Worm (Caenorhabditis elegans) whole organism, L1 larva: ENCODE data around the gene nhr-68.

Experiments used
- C16A3.4 ChIP-seq: fragments of 150-350 bp; optimal IDR thresholded peaks from 2 replicates; lab custom pipeline; 2014; ENCODE audit warnings: missing biosample characterization, missing genetic modification characterization
- C34B4.2 ChIP-seq: sonication (generic microtip); optimal IDR thresholded peaks from 2 replicates; lab custom pipeline; 2017; ENCODE audit warnings: mild to moderate bottlenecking, missing genetic modification characterization, missing compliant biosample characterization
- F16B12.6 ChIP-seq: fragments of 150-350 bp; optimal IDR thresholded peaks from 2 replicates; lab custom pipeline; 2014; ENCODE audit warnings: missing biosample characterization, missing genetic modification characterization
- alr-1 ChIP-seq: fragments of 200-800 bp; sonication (Bioruptor generic); optimal IDR thresholded peaks from 2 replicates; lab custom pipeline; 2018; ENCODE audit warnings: borderline replicate concordance, mild to moderate bottlenecking, missing genetic modification characterization, missing compliant biosample characterization
- ama-1 ChIP-seq: fragments of 150-350 bp; optimal IDR thresholded peaks from 2 replicates; lab custom pipeline; 2014
- blmp-1 ChIP-seq: fragments of 150-350 bp; optimal IDR thresholded peaks from 2 replicates; lab custom pipeline; 2014; ENCODE audit warnings: missing biosample characterization, missing genetic modification characterization
- ceh-63 ChIP-seq: fragments of 200-800 bp; sonication (Bioruptor generic); optimal IDR thresholded peaks from 2 replicates; lab custom pipeline; 2018; ENCODE audit warnings: mild to moderate bottlenecking, missing genetic modification characterization, missing compliant biosample characterization
- ceh-88 ChIP-seq: fragments of 200-800 bp; sonication (Bioruptor generic); IDR thresholded peaks from 2 replicates; pipeline ENCODE4 v1.3.6; 2022; ENCODE audit warnings: missing genetic modification characterization, missing compliant biosample characterization
- ceh-90 ChIP-seq: sonication (generic microtip); optimal IDR thresholded peaks from 2 replicates; lab custom pipeline; 2016; ENCODE audit warnings: missing genetic modification characterization, missing compliant biosample characterization
- dpl-1 ChIP-seq, 3 experiments: fragments of 150-350 bp in 2 of 3; sonication (generic microtip) in 1 of 3; optimal IDR thresholded peaks; 2 replicates each; lab custom pipeline; 2014 to 2017; ENCODE audit warnings: missing biosample characterization in 3 of 3, missing genetic modification characterization in 3 of 3, missing genetic modification reagents in 3 of 3
- efl-1 ChIP-seq, 4 experiments: fragments of 150-350 bp; optimal IDR thresholded peaks in 3 of 4; peaks in 1 of 4; 1 replicate in 1 of 4; 2 replicates in 3 of 4; lab custom pipeline; 2014; ENCODE audit warnings: missing biosample characterization in 2 of 4, missing genetic modification characterization in 2 of 4, missing genetic modification reagents in 2 of 4
- efl-3 ChIP-seq: fragments of 200-800 bp; sonication (Bioruptor generic); optimal IDR thresholded peaks from 2 replicates; lab custom pipeline; 2018; ENCODE audit warnings: mild to moderate bottlenecking, missing genetic modification characterization, missing compliant biosample characterization
- elt-3 ChIP-seq, 6 experiments: fragments of 150-350 bp in 1 of 6; sonication (generic microtip); optimal IDR thresholded peaks; 2 replicates each; lab custom pipeline; 2017 to 2018; ENCODE audit warnings: missing biosample characterization in 6 of 6, missing genetic modification characterization in 6 of 6, inconsistent platforms in 1 of 6
- fkh-10 ChIP-seq: sonication (generic microtip); optimal IDR thresholded peaks from 2 replicates; lab custom pipeline; 2017; ENCODE audit warnings: missing biosample characterization, missing genetic modification reagents, missing genetic modification characterization
- fkh-8 ChIP-seq: sonication (generic microtip); optimal IDR thresholded peaks from 2 replicates; lab custom pipeline; 2016; ENCODE audit warnings: mild to moderate bottlenecking, missing genetic modification characterization, missing compliant biosample characterization
- hlh-4 ChIP-seq: sonication (generic microtip); optimal IDR thresholded peaks from 2 replicates; lab custom pipeline; 2016; ENCODE audit warnings: mild to moderate bottlenecking, missing genetic modification characterization, missing compliant biosample characterization
- isw-1 ChIP-seq: fragments of 200-800 bp; sonication (Bioruptor generic); IDR thresholded peaks from 2 replicates; pipeline ENCODE4 v1.3.6; 2022; ENCODE audit warnings: missing genetic modification characterization, missing compliant biosample characterization
- jun-1 ChIP-seq: fragments of 150-350 bp; optimal IDR thresholded peaks from 2 replicates; lab custom pipeline; 2014; ENCODE audit warnings: missing biosample characterization, missing genetic modification reagents, missing genetic modification characterization
- lin-13 ChIP-seq: fragments of 150-350 bp; optimal IDR thresholded peaks from 2 replicates; lab custom pipeline; 2014; ENCODE audit warnings: missing biosample characterization, missing genetic modification reagents, missing genetic modification characterization
- lin-14 ChIP-seq: fragments of 200-800 bp; sonication (Bioruptor generic); optimal IDR thresholded peaks from 2 replicates; lab custom pipeline; 2018; ENCODE audit warnings: mild to moderate bottlenecking, missing genetic modification characterization, moderate library complexity, missing compliant biosample characterization
- lir-3 ChIP-seq: sonication (generic microtip); optimal IDR thresholded peaks from 2 replicates; lab custom pipeline; 2016; ENCODE audit warnings: mild to moderate bottlenecking, missing genetic modification characterization, moderate library complexity, missing compliant biosample characterization; ENCODE audit not compliant: poor library complexity
- mdl-1 ChIP-seq, 2 experiments: fragments of 150-350 bp; optimal IDR thresholded peaks; 2 replicates each; lab custom pipeline; 2014 to 2017; ENCODE audit warnings: missing biosample characterization in 2 of 2, missing genetic modification characterization in 2 of 2, inconsistent platforms in 1 of 2
- mep-1 ChIP-seq: fragments of 150-350 bp; optimal IDR thresholded peaks from 2 replicates; lab custom pipeline; 2014; ENCODE audit warnings: missing biosample characterization, missing genetic modification characterization
- nhr-11 ChIP-seq: fragments of 150-350 bp; optimal IDR thresholded peaks from 2 replicates; lab custom pipeline; 2014; ENCODE audit warnings: missing biosample characterization, missing genetic modification characterization
- nhr-20 ChIP-seq: sonication (generic microtip); optimal IDR thresholded peaks from 2 replicates; lab custom pipeline; 2016; ENCODE audit warnings: mild to moderate bottlenecking, missing genetic modification characterization, missing compliant biosample characterization
- nhr-84 ChIP-seq: sonication (generic microtip); optimal IDR thresholded peaks from 2 replicates; lab custom pipeline; 2017; ENCODE audit warnings: missing biosample characterization, missing genetic modification characterization
- nhr-85 ChIP-seq: sonication (generic microtip); peaks from one replicate; lab custom pipeline; 2016; ENCODE audit warnings: missing genetic modification characterization, inconsistent platforms, missing compliant biosample characterization
- nhr-90 ChIP-seq: sonication (generic microtip); optimal IDR thresholded peaks from 2 replicates; lab custom pipeline; 2016; ENCODE audit warnings: mild to moderate bottlenecking, missing genetic modification characterization, missing compliant biosample characterization; ENCODE audit not compliant: poor library complexity
- pax-3 ChIP-seq: fragments of 200-800 bp; sonication (Bioruptor generic); optimal IDR thresholded peaks from 2 replicates; lab custom pipeline; 2018; ENCODE audit warnings: mild to moderate bottlenecking, missing genetic modification characterization, moderate library complexity, missing compliant biosample characterization
- rnt-1 ChIP-seq: sonication (generic microtip); optimal IDR thresholded peaks from 2 replicates; lab custom pipeline; 2016; ENCODE audit warnings: mild to moderate bottlenecking, missing genetic modification characterization, moderate library complexity, missing compliant biosample characterization
- snpc-4 ChIP-seq: fragments of 150-350 bp; optimal IDR thresholded peaks from 2 replicates; lab custom pipeline; 2014; ENCODE audit warnings: missing biosample characterization, missing genetic modification characterization
- snu-23 ChIP-seq: sonication (generic microtip); optimal IDR thresholded peaks from 2 replicates; lab custom pipeline; 2016; ENCODE audit warnings: missing genetic modification characterization, missing compliant biosample characterization
- unc-130 ChIP-seq: fragments of 150-350 bp; optimal IDR thresholded peaks from 2 replicates; lab custom pipeline; 2017; ENCODE audit warnings: missing biosample characterization, missing genetic modification characterization, inconsistent platforms
- unc-62 ChIP-seq: fragments of 150-350 bp; optimal IDR thresholded peaks from 2 replicates; lab custom pipeline; 2014; ENCODE audit warnings: missing biosample characterization, missing genetic modification reagents, missing genetic modification characterization
- unc-86 ChIP-seq: sonication (generic microtip); optimal IDR thresholded peaks from 2 replicates; lab custom pipeline; 2016; ENCODE audit warnings: missing genetic modification characterization, missing compliant biosample characterization
- vab-15 ChIP-seq: sonication (generic microtip); optimal IDR thresholded peaks from 2 replicates; lab custom pipeline; 2017; ENCODE audit warnings: missing genotype, mild to moderate bottlenecking, missing genetic modification characterization, missing compliant biosample characterization
- xbp-1 ChIP-seq: sonication (generic microtip); optimal IDR thresholded peaks from 2 replicates; lab custom pipeline; 2016; ENCODE audit warnings: missing genetic modification characterization, missing compliant biosample characterization
- zag-1 ChIP-seq: fragments of 150-350 bp; optimal IDR thresholded peaks from 2 replicates; lab custom pipeline; 2014; ENCODE audit warnings: missing biosample characterization, missing genetic modification characterization
- ztf-11 ChIP-seq, 2 experiments: sonication (generic microtip); optimal IDR thresholded peaks; 2 replicates each; lab custom pipeline; 2016 to 2017; ENCODE audit warnings: missing genetic modification characterization in 2 of 2, missing biosample characterization in 1 of 2, missing compliant biosample characterization in 1 of 2

Gene nhr-68

DNA sequence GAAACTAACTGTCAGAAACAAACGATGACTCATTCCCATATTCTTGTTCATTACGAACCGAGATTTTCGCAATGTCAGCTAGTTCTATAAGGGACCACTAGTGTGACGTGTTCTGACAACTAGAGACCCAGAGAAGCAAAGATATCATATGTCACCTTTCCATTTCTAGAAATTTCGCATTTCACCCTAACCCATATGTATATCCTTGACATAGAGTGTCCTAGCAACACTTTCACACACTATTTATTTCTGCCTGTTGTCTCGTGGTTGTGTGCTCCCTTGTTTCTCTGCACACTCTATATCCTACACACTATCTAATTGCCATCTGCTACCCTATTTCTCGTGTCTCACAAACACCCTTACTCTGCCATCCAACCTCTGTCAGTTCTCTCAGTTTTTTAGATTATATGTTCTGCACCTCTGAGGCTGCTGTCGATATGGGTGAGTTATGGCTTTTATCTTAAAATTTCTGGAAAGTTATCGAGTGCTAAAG, 24.3 kb upstream of the nhr-68 start, which contains the start of the genes F38B7.17 and F38B7.3 (continued):
- TF ChIP-seq jun-1 (no peak), elt-3 (tag; optimal IDR thresholded peaks at IDR 0.05; lab: Kevin White, UChicago) (no peak), blmp-1 (peak; percentile 66), mep-1 (tag; lab: Kevin White, UChicago) (peak; percentile 80), alr-1 (tag; lab: Kevin White, UChicago) (no peak), nhr-20 (tag; lab: Kevin White, UChicago) (peak; percentile 83), fkh-10 (GFP tag; lab: Kevin White, UChicago) (no peak), nhr-90 (tag; lab: Kevin White, UChicago) (no peak), zag-1 (tag; lab: Kevin White, UChicago) (no peak), efl-1 (optimal IDR thresholded peaks at IDR 0.05; lab: Kevin White, UChicago) (peak; percentile 72 to 77), efl-1 (GFP tag; optimal IDR thresholded peaks at IDR 0.05 in 1 of 2; lab: Kevin White, UChicago) (peak; percentile 43 to 92), lin-14 (GFP tag; lab: Kevin White, UChicago) (peak; percentile 87), unc-86 (tag; lab: Kevin White, UChicago) (peak; percentile 42), ceh-90 (no peak), xbp-1 (tag; lab: Kevin White, UChicago) (peak; percentile 61), snpc-4 (tag; lab: Kevin White, UChicago) (peak; percentile 18), mdl-1 (tag; optimal IDR thresholded peaks at IDR 0.05; lab: Kevin White, UChicago) (peak; percentile 5 to 88), efl-3 (GFP tag; lab: Kevin White, UChicago) (no peak), nhr-85 (tag; lab: Kevin White, UChicago) (peak; percentile 73), nhr-11 (tag; lab: Kevin White, UChicago) (peak; percentile 67), unc-130 (tag; lab: Kevin White, UChicago) (no peak), vab-15 (tag; lab: Kevin White, UChicago) (no peak), nhr-84 (tag; lab: Kevin White, UChicago) (no peak), ama-1 (lab: Kevin White, UChicago) (no peak), ztf-11 (tag; optimal IDR thresholded peaks at IDR 0.05; lab: Kevin White, UChicago) (peak in 1 of 2 experiments; percentile 2), unc-62 (GFP tag; lab: Kevin White, UChicago) (no peak), hlh-4 (tag; lab: Kevin White, UChicago) (no peak), C16A3.4 (tag; lab: Kevin White, UChicago) (no peak), isw-1 (GFP tag; lab: Robert Waterston, UW) (peak; percentile 25; the same call in 1 of the 2 replicates), ceh-88 (no peak), rnt-1 (peak; percentile 47)

DNA sequence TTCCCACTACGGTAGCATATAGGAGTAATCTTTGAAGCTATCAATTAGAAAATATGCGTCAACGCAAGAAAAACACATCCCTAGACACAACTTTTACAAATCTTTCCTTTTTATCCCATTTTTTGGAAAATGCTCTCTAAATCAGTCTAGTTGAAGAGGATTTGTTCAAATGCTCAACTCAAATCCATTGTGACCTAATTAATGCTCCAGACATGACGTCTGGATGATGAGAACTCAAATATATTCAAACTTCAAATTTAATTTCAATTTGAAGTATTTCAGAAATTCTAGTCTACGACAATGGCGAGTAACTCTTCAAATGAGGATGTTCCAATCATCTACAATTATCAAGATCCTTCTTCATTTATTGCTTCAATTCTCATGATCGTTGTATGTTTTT, 20.9 kb upstream of the nhr-68 start, which contains the start of gene srx-85:
Gene srx-85 (plus strand): TSS at position 301 of the 400 bp plus-strand sequence.
- TF ChIP-seq fkh-8 (tag; lab: Kevin White, UChicago) = no peak
- no peak for TF ChIP-seq dpl-1 (GFP tag; optimal IDR thresholded peaks at IDR 0.05; lab: Kevin White, UChicago)
- TF ChIP-seq, all 84 proteins: peak for 0

DNA sequence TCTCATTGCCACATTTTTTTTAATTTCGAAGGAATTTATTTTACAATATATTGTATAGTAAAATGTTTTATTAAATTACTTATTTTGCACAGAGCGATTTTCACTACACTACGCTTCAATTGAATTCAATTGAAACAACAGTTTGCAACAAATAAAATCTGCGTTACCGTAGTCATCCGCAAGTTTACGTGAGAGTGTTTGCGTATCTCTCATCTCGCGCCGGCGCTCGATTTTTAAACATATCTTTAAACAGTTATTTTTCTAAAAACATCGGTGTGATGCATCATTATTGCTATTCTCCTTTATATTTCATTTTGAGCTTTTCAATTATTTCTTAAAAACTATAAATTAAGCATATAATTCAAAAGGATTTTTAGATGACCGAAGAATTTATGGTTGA, 19.0 kb upstream of the nhr-68 start, which contains the start of gene duo-1:
Gene duo-1 (plus strand): TSS at position 371 of the 400 bp plus-strand sequence.
- TF ChIP-seq F16B12.6 (tag; lab: Kevin White, UChicago) (peak; percentile 23), efl-1 (optimal IDR thresholded peaks at IDR 0.05; lab: Kevin White, UChicago) (peak in 1 of 2 experiments; percentile 57), efl-1 (GFP tag; optimal IDR thresholded peaks at IDR 0.05 in 1 of 2; lab: Kevin White, UChicago) (no peak), dpl-1 (GFP tag; optimal IDR thresholded peaks at IDR 0.05; lab: Kevin White, UChicago) (peak in 1 of 3 experiments; percentile 5), ceh-63 (GFP tag; lab: Kevin White, UChicago) (no peak)

DNA sequence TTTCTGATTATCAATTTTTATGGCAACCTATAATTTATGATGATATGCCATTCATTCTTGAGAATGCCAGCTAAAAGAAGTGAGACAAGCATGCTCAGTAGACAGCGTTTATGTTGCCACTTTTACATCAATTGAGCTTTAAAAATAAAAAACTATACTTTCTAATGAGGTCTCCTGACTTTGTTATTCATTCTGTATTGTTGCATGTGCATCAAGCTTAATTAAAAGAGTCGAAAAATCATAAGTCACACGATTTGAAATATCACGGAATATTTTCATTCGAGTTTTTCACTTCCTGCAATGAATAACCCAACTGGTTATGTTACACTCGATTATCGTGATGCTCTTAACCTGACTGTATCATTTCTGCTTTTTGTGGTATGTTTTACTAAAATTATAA, 10.6 kb upstream of the nhr-68 start, which contains the start of gene srx-86:
Gene srx-86 (plus strand): TSS at position 301 of the 400 bp plus-strand sequence.
- no peak for TF ChIP-seq xbp-1 (tag; lab: Kevin White, UChicago)
- no peak for TF ChIP-seq elt-3 (tag; optimal IDR thresholded peaks at IDR 0.05; lab: Kevin White, UChicago)
- no peak for TF ChIP-seq snu-23 (GFP tag; lab: Kevin White, UChicago)
- no peak for TF ChIP-seq lir-3 (tag; lab: Kevin White, UChicago)
- TF ChIP-seq nhr-90 (tag; lab: Kevin White, UChicago) = no peak
- no peak for TF ChIP-seq hlh-4 (tag; lab: Kevin White, UChicago)
- TF ChIP-seq zag-1 (tag; lab: Kevin White, UChicago) = no peak
- TF ChIP-seq jun-1 = no peak
- TF ChIP-seq C34B4.2 (tag; lab: Kevin White, UChicago) = no peak
- TF ChIP-seq ama-1 (lab: Kevin White, UChicago) = no peak
- no peak for TF ChIP-seq rnt-1
- TF ChIP-seq lin-13 (GFP tag; lab: Kevin White, UChicago) = no peak
- TF ChIP-seq dpl-1 (GFP tag; optimal IDR thresholded peaks at IDR 0.05; lab: Kevin White, UChicago) = no peak
- no peak for TF ChIP-seq pax-3 (tag; lab: Kevin White, UChicago)
- TF ChIP-seq nhr-85 (tag; lab: Kevin White, UChicago) = no peak
